Fruit fly (Drosophila melanogaster) whole organism, embryonic: ENCODE data around the gene Lztr1.

Experiments
- ATbp ChIP-seq: fragments of 200-800 bp; sonication (Bioruptor generic); optimal IDR thresholded peaks from 2 replicates; lab custom pipeline; 2017; ENCODE audit warnings: missing biosample characterization, mild to moderate bottlenecking, missing genetic modification characterization, missing genetic modification reagents
- Antp ChIP-seq: fragments of 200-800 bp; sonication (Bioruptor generic); optimal IDR thresholded peaks from 3 replicates; lab custom pipeline; 2016; ENCODE audit warnings: missing biosample characterization, missing genetic modification characterization
- B-H1 ChIP-seq: fragments of 200-800 bp; sonication (Bioruptor generic); IDR thresholded peaks from 3 replicates; pipeline ENCODE4 v1.3.6; 2022; ENCODE audit warnings: missing biosample characterization, missing genetic modification characterization
- Bgb ChIP-seq: fragments of 200-800 bp; sonication (Bioruptor generic); IDR thresholded peaks from 2 replicates; pipeline ENCODE4 v1.3.6; 2022; ENCODE audit warnings: missing biosample characterization, missing genetic modification characterization; ENCODE audit not compliant: partially characterized antibody
- CG10147 ChIP-seq: fragments of 200-800 bp; sonication (Bioruptor generic); optimal IDR thresholded peaks from 2 replicates; lab custom pipeline; 2019; ENCODE audit warnings: missing biosample characterization, mild to moderate bottlenecking, missing genetic modification characterization, moderate library complexity
- CG10543 ChIP-seq: fragments of 200-800 bp; sonication (Bioruptor generic); optimal IDR thresholded peaks from 3 replicates; lab custom pipeline; 2017; ENCODE audit warnings: missing biosample characterization, mild to moderate bottlenecking, missing genetic modification characterization, moderate library complexity
- CG10565 ChIP-seq: fragments of 200-800 bp; sonication (Bioruptor generic); optimal IDR thresholded peaks from 3 replicates; lab custom pipeline; 2016; ENCODE audit warnings: missing biosample characterization, mild to moderate bottlenecking, missing genetic modification characterization
- CG13775 ChIP-seq: fragments of 200-800 bp; sonication (Bioruptor generic); optimal IDR thresholded peaks from 3 replicates; lab custom pipeline; 2017; ENCODE audit warnings: missing biosample characterization, mild to moderate bottlenecking, missing genetic modification characterization
- CG15011 ChIP-seq: fragments of 200-800 bp; sonication (Bioruptor generic); optimal IDR thresholded peaks from 3 replicates; lab custom pipeline; 2018; ENCODE audit warnings: missing biosample characterization, mild to moderate bottlenecking, missing genetic modification characterization
- CG15696 ChIP-seq: fragments of 200-800 bp; sonication (Bioruptor generic); optimal IDR thresholded peaks from 2 replicates; lab custom pipeline; 2019; ENCODE audit warnings: missing biosample characterization, mild to moderate bottlenecking, missing genetic modification characterization, moderate library complexity
- CG17612 ChIP-seq: fragments of 200-800 bp; sonication (Bioruptor generic); IDR thresholded peaks from 2 replicates; pipeline ENCODE4 v1.3.6; 2022; ENCODE audit warnings: missing biosample characterization, missing genetic modification characterization
- CG1792 ChIP-seq: fragments of 200-800 bp; sonication (Bioruptor generic); optimal IDR thresholded peaks from 2 replicates; lab custom pipeline; 2016; ENCODE audit warnings: missing biosample characterization, missing genetic modification characterization
- CG31388 ChIP-seq: fragments of 200-800 bp; sonication (Bioruptor generic); optimal IDR thresholded peaks from 2 replicates; lab custom pipeline; 2016; ENCODE audit warnings: missing biosample characterization, missing genetic modification characterization
- CG34224 ChIP-seq: fragments of 200-800 bp; sonication (Bioruptor generic); IDR thresholded peaks from 3 replicates; pipeline ENCODE4 v1.3.6; 2022; ENCODE audit warnings: missing biosample characterization, missing genetic modification characterization; ENCODE audit not compliant: partially characterized antibody
- CG34422 ChIP-seq: fragments of 200-800 bp; sonication (Bioruptor generic); IDR thresholded peaks from 3 replicates; pipeline ENCODE4 v1.3.6; 2022; ENCODE audit warnings: missing biosample characterization, missing genetic modification characterization
- CG4617 ChIP-seq: fragments of 200-800 bp; sonication (Bioruptor generic); optimal IDR thresholded peaks from 3 replicates; lab custom pipeline; 2016; ENCODE audit warnings: missing biosample characterization, missing genetic modification characterization, borderline replicate concordance
- CG4730 ChIP-seq: fragments of 200-800 bp; sonication (Bioruptor generic); IDR thresholded peaks from 2 replicates; pipeline ENCODE4 v1.3.6; 2022; ENCODE audit warnings: missing biosample characterization, missing genetic modification characterization
- CG4820 ChIP-seq: fragments of 200-800 bp; sonication (Bioruptor generic); optimal IDR thresholded peaks from 3 replicates; lab custom pipeline; 2016; ENCODE audit warnings: missing biosample characterization, missing genetic modification characterization
- CG6683 ChIP-seq: fragments of 200-800 bp; sonication (Bioruptor generic); optimal IDR thresholded peaks from 2 replicates; lab custom pipeline; 2017; ENCODE audit warnings: missing biosample characterization, mild to moderate bottlenecking, missing genetic modification characterization, missing genetic modification reagents
- Ets97D ChIP-seq: fragments of 200-800 bp; sonication (Bioruptor generic); optimal IDR thresholded peaks from 3 replicates; lab custom pipeline; 2016; ENCODE audit warnings: missing biosample characterization, missing genetic modification characterization
- Gug ChIP-seq: fragments of 200-800 bp; sonication (Bioruptor generic); IDR thresholded peaks from 4 replicates; pipeline ENCODE4 v1.3.6; 2022; ENCODE audit warnings: missing biosample characterization, missing genetic modification characterization
- Hmr ChIP-seq: fragments of 200-800 bp; sonication (Bioruptor generic); optimal IDR thresholded peaks from 3 replicates; lab custom pipeline; 2017; ENCODE audit warnings: mild to moderate bottlenecking, missing biosample characterization, missing genetic modification reagents, missing genetic modification characterization
- Mad ChIP-seq: fragments of 200-800 bp; sonication (Bioruptor generic); optimal IDR thresholded peaks from 2 replicates; lab custom pipeline; 2016; ENCODE audit warnings: missing biosample characterization, missing genetic modification characterization
- NC2β ChIP-seq: fragments of 200-800 bp; sonication (Bioruptor generic); optimal IDR thresholded peaks from 2 replicates; lab custom pipeline; 2016; ENCODE audit warnings: missing biosample characterization, missing genetic modification characterization
- Usf ChIP-seq: fragments of 200-800 bp; sonication (Bioruptor generic); optimal IDR thresholded peaks from 2 replicates; lab custom pipeline; 2017; ENCODE audit warnings: missing genotype, missing biosample characterization, missing genetic modification characterization
- ab ChIP-seq: fragments of 200-800 bp; sonication (Bioruptor generic); optimal IDR thresholded peaks from 2 replicates; lab custom pipeline; 2016; ENCODE audit warnings: missing biosample characterization, missing genetic modification characterization
- al ChIP-seq: fragments of 200-800 bp; sonication (Bioruptor generic); IDR thresholded peaks from 2 replicates; pipeline ENCODE4 v1.3.6; 2022; ENCODE audit warnings: missing biosample characterization, missing genetic modification characterization
- amos ChIP-seq: fragments of 200-800 bp; sonication (Bioruptor generic); IDR thresholded peaks from 2 replicates; pipeline ENCODE4 v1.3.6; 2022; ENCODE audit warnings: missing biosample characterization, missing genetic modification characterization; ENCODE audit not compliant: partially characterized antibody
- ara ChIP-seq: fragments of 200-800 bp; sonication (Bioruptor generic); IDR thresholded peaks from 2 replicates; pipeline ENCODE4 v1.3.6; 2022; ENCODE audit warnings: missing biosample characterization, missing genetic modification characterization
- ash1 ChIP-seq: fragments of 200-800 bp; sonication (Bioruptor generic); optimal IDR thresholded peaks from 2 replicates; lab custom pipeline; 2018; ENCODE audit warnings: missing biosample characterization, mild to moderate bottlenecking, missing genetic modification characterization
- az2 ChIP-seq: fragments of 200-800 bp; sonication (Bioruptor generic); optimal IDR thresholded peaks from 3 replicates; lab custom pipeline; 2016; ENCODE audit warnings: missing biosample characterization, missing genetic modification characterization
- bigmax ChIP-seq: fragments of 200-800 bp; sonication (Bioruptor generic); optimal IDR thresholded peaks from 2 replicates; lab custom pipeline; 2018; ENCODE audit warnings: missing biosample characterization, mild to moderate bottlenecking, missing genetic modification characterization
- cg ChIP-seq: fragments of 200-800 bp; sonication (Bioruptor generic); optimal IDR thresholded peaks from 3 replicates; lab custom pipeline; 2019; ENCODE audit warnings: missing biosample characterization, mild to moderate bottlenecking, missing genetic modification characterization, moderate library complexity
- da ChIP-seq: fragments of 200-800 bp; sonication (Bioruptor generic); optimal IDR thresholded peaks from 2 replicates; lab custom pipeline; 2016; ENCODE audit warnings: missing biosample characterization, missing genetic modification characterization
- ems ChIP-seq: fragments of 200-800 bp; sonication (Bioruptor generic); optimal IDR thresholded peaks from 3 replicates; lab custom pipeline; 2016; ENCODE audit warnings: missing biosample characterization, missing genetic modification characterization
- fd102C ChIP-seq: fragments of 200-800 bp; sonication (Bioruptor generic); optimal IDR thresholded peaks from 2 replicates; lab custom pipeline; 2018; ENCODE audit warnings: missing biosample characterization, mild to moderate bottlenecking, missing genetic modification characterization, moderate library complexity
- gce ChIP-seq: fragments of 200-800 bp; sonication (Bioruptor generic); IDR thresholded peaks from 3 replicates; pipeline ENCODE4 v1.3.6; 2022; ENCODE audit warnings: missing biosample characterization, missing genetic modification characterization
- gcm2 ChIP-seq: fragments of 200-800 bp; sonication (Bioruptor generic); optimal IDR thresholded peaks from 2 replicates; lab custom pipeline; 2016; ENCODE audit warnings: missing biosample characterization, missing genetic modification characterization
- gsb ChIP-seq: fragments of 200-800 bp; sonication (Bioruptor generic); IDR thresholded peaks from 2 replicates; pipeline ENCODE4 v1.3.6; 2022; ENCODE audit warnings: missing biosample characterization, missing genetic modification characterization
- hb ChIP-seq: fragments of 200-800 bp; sonication (Bioruptor generic); IDR thresholded peaks from 3 replicates; pipeline ENCODE4 v1.3.6; 2022; ENCODE audit warnings: missing biosample characterization, missing genetic modification characterization; ENCODE audit not compliant: partially characterized antibody
- hth ChIP-seq: fragments of >200 bp; optimal IDR thresholded peaks from 2 replicates; lab custom pipeline; 2017; ENCODE audit warnings: inconsistent platforms
- jumu ChIP-seq: fragments of 200-800 bp; sonication (Bioruptor generic); optimal IDR thresholded peaks from 3 replicates; lab custom pipeline; 2016; ENCODE audit warnings: missing biosample characterization, missing genetic modification characterization
- nerfin-1 ChIP-seq: fragments of 200-800 bp; sonication (Bioruptor generic); optimal IDR thresholded peaks from 3 replicates; lab custom pipeline; 2019; ENCODE audit warnings: missing biosample characterization, mild to moderate bottlenecking, missing genetic modification characterization, moderate library complexity
- peb ChIP-seq: fragments of 200-800 bp; sonication (Bioruptor generic); IDR thresholded peaks from 2 replicates; pipeline ENCODE4 v1.3.6; 2022; ENCODE audit warnings: missing biosample characterization, missing genetic modification characterization
- pho ChIP-seq: fragments of 200-800 bp; sonication (Bioruptor generic); optimal IDR thresholded peaks from 2 replicates; lab custom pipeline; 2016; ENCODE audit warnings: missing biosample characterization, missing genetic modification characterization
- pros ChIP-seq: fragments of 200-800 bp; sonication (Bioruptor generic); optimal IDR thresholded peaks from 3 replicates; lab custom pipeline; 2019; ENCODE audit warnings: missing biosample characterization, mild to moderate bottlenecking, missing genetic modification characterization, moderate library complexity
- run ChIP-seq: fragments of 200-800 bp; sonication (Bioruptor generic); optimal IDR thresholded peaks from 3 replicates; lab custom pipeline; 2018; ENCODE audit warnings: missing biosample characterization, mild to moderate bottlenecking, missing genetic modification characterization
- tap ChIP-seq: fragments of 200-800 bp; optimal IDR thresholded peaks from 3 replicates; lab custom pipeline; 2019; ENCODE audit warnings: missing biosample characterization, mild to moderate bottlenecking, missing genetic modification characterization, moderate library complexity
- trh ChIP-seq: fragments of 200-800 bp; sonication (Bioruptor generic); optimal IDR thresholded peaks from 2 replicates; lab custom pipeline; 2016; ENCODE audit warnings: missing biosample characterization, missing genetic modification characterization
- zen2 ChIP-seq: fragments of 200-800 bp; sonication (Bioruptor generic); IDR thresholded peaks from 3 replicates; pipeline ENCODE4 v1.3.6; 2022; ENCODE audit warnings: missing biosample characterization, missing genetic modification characterization; ENCODE audit not compliant: partially characterized antibody

Lztr1 gene

dm6 chrX:900725-901345, 26.5 kb downstream of the Lztr1 start (continued):
- TF ChIP-seq ATbp (GFP tag; lab: Kevin White, UChicago) (peak; percentile 77), CG10565 (GFP tag; lab: Kevin White, UChicago) (no peak), pros (GFP tag; lab: Kevin White, UChicago) (no peak), tap (tag; lab: Kevin White, UChicago) (peak; percentile 73), Bgb (GFP tag; lab: Robert Waterston, UW) (no peak), pho (GFP tag; lab: Kevin White, UChicago) (peak; percentile 60), CG4617 (peak; percentile 47), B-H1 (GFP tag; lab: Robert Waterston, UW) (peak; percentile 60), gce (GFP tag; lab: Robert Waterston, UW) (0 out of 3 replicates have a peak, but pooled peaks have one; percentile 31), CG6683 (GFP tag; lab: Kevin White, UChicago) (peak; percentile 36), da (GFP tag; lab: Kevin White, UChicago) (peak; percentile 29), CG34224 (GFP tag; lab: Robert Waterston, UW) (no peak), bigmax (GFP tag; lab: Kevin White, UChicago) (no peak), amos (GFP tag; lab: Robert Waterston, UW) (no peak), CG4730 (GFP tag; lab: Robert Waterston, UW) (peak; percentile 54; the same call in 1 of the 2 replicates), ab (no peak), gcm2 (GFP tag; lab: Kevin White, UChicago) (peak; percentile 37), CG4820 (GFP tag; lab: Kevin White, UChicago) (peak; percentile 61), az2 (peak; percentile 82), CG34422 (peak; percentile 72; the same call in 2 of the 3 replicates), cg (GFP tag; lab: Kevin White, UChicago) (no peak), CG17612 (GFP tag; lab: Robert Waterston, UW) (peak; percentile 38; the same call in 1 of the 2 replicates), CG31388 (GFP tag; lab: Kevin White, UChicago) (no peak), CG13775 (GFP tag; lab: Kevin White, UChicago) (peak; percentile 62), ash1 (GFP tag; lab: Kevin White, UChicago) (no peak), peb (GFP tag; lab: Robert Waterston, UW) (peak; percentile 39; the same call in 1 of the 2 replicates), nerfin-1 (tag; lab: Kevin White, UChicago) (peak; percentile 54), gsb (GFP tag; lab: Robert Waterston, UW) (peak; percentile 44; the same call in 1 of the 2 replicates), Gug (GFP tag; lab: Robert Waterston, UW) (peak; percentile 79), CG10147 (GFP tag; lab: Kevin White, UChicago) (peak; percentile 62), ara (GFP tag; lab: Robert Waterston, UW) (peak; percentile 68), NC2β (peak; percentile 61), Mad (GFP tag; lab: Kevin White, UChicago) (peak; percentile 67), Ets97D (GFP tag; lab: Kevin White, UChicago) (peak; percentile 38), jumu (GFP tag; lab: Kevin White, UChicago) (peak; percentile 81), trh (GFP tag; lab: Kevin White, UChicago) (no peak), al (peak; percentile 52; the same call in 1 of the 2 replicates), CG1792 (peak; percentile 42), Hmr (peak; percentile 82), hth (lab: Kevin White, UChicago) (no peak), Antp (GFP tag; lab: Kevin White, UChicago) (peak; percentile 91), Usf (GFP tag; lab: Kevin White, UChicago) (peak; percentile 22), CG10543 (GFP tag; lab: Kevin White, UChicago) (peak; percentile 50), ems (GFP tag; lab: Kevin White, UChicago) (peak; percentile 65), CG15696 (tag; lab: Kevin White, UChicago) (peak; percentile 34), CG15011 (GFP tag; lab: Kevin White, UChicago) (peak; percentile 25), zen2 (GFP tag; lab: Robert Waterston, UW) (no peak), hb (GFP tag; lab: Robert Waterston, UW) (no peak), fd102C (GFP tag; lab: Kevin White, UChicago) (peak; percentile 17), run (peak; percentile 44)
